Fruit fly (Drosophila melanogaster) whole organism, prepupa: ENCODE measurements around the gene sau.

Experiments
- CG10631 ChIP-seq: fragments of 200-800 bp; sonication (Bioruptor generic); optimal IDR thresholded peaks from 2 replicates; lab custom pipeline; 2016; ENCODE audit warnings: missing biosample characterization, missing genetic modification characterization
- CG10669 ChIP-seq: fragments of 200-800 bp; sonication (Bioruptor generic); optimal IDR thresholded peaks from 3 replicates; lab custom pipeline; 2018; ENCODE audit warnings: missing biosample characterization, mild to moderate bottlenecking, missing genetic modification characterization, moderate library complexity
- CG11294 ChIP-seq: fragments of 200-800 bp; sonication (Bioruptor generic); IDR thresholded peaks from 2 replicates; pipeline ENCODE4 v1.3.6; 2022; ENCODE audit warnings: missing biosample characterization, missing genetic modification characterization
- CG11762 ChIP-seq: fragments of 200-800 bp; sonication (Bioruptor generic); optimal IDR thresholded peaks from 3 replicates; lab custom pipeline; 2016; ENCODE audit warnings: missing biosample characterization, missing genetic modification characterization; ENCODE audit not compliant: insufficient read depth
- CG11902 ChIP-seq: fragments of 200-800 bp; sonication (Bioruptor generic); optimal IDR thresholded peaks from 3 replicates; lab custom pipeline; 2016; ENCODE audit warnings: missing biosample characterization, missing genetic modification characterization
- CG1621 ChIP-seq: fragments of 200-800 bp; sonication (Bioruptor generic); optimal IDR thresholded peaks from 3 replicates; lab custom pipeline; 2018; ENCODE audit warnings: missing biosample characterization, mild to moderate bottlenecking, missing genetic modification characterization
- CG3032 ChIP-seq: fragments of 200-800 bp; optimal IDR thresholded peaks from 2 replicates; lab custom pipeline; 2019; ENCODE audit warnings: missing biosample characterization, mild to moderate bottlenecking, missing genetic modification characterization, moderate library complexity
- CG31627 ChIP-seq: fragments of 200-800 bp; sonication (Bioruptor generic); optimal IDR thresholded peaks from 3 replicates; lab custom pipeline; 2016; ENCODE audit warnings: missing biosample characterization, missing genetic modification characterization
- CG32006 ChIP-seq: fragments of 200-800 bp; sonication (Bioruptor generic); optimal IDR thresholded peaks from 3 replicates; lab custom pipeline; 2017; ENCODE audit warnings: missing biosample characterization, mild to moderate bottlenecking, missing genetic modification characterization
- CG34406 ChIP-seq: fragments of 200-800 bp; sonication (Bioruptor generic); optimal IDR thresholded peaks from 3 replicates; lab custom pipeline; 2016; ENCODE audit warnings: missing biosample characterization, missing genetic modification characterization
- CG4318 ChIP-seq: fragments of 200-800 bp; sonication (Bioruptor generic); optimal IDR thresholded peaks from 3 replicates; lab custom pipeline; 2017; ENCODE audit warnings: missing biosample characterization, mild to moderate bottlenecking, missing genetic modification characterization
- CG6163 ChIP-seq: fragments of 200-800 bp; sonication (Bioruptor generic); IDR thresholded peaks from 3 replicates; pipeline ENCODE4 v1.3.6; 2022; ENCODE audit warnings: missing biosample characterization, missing genetic modification characterization
- CG6792 ChIP-seq: fragments of 200-800 bp; sonication (Bioruptor generic); optimal IDR thresholded peaks from 3 replicates; lab custom pipeline; 2016; ENCODE audit warnings: missing biosample characterization, missing genetic modification characterization
- CG6808 ChIP-seq: fragments of 200-800 bp; sonication (Bioruptor generic); optimal IDR thresholded peaks from 3 replicates; lab custom pipeline; 2017; ENCODE audit warnings: missing biosample characterization, missing genetic modification characterization, mild to moderate bottlenecking, moderate library complexity, missing genetic modification reagents
- CG6854 ChIP-seq: fragments of 200-800 bp; sonication (Bioruptor generic); optimal IDR thresholded peaks from 2 replicates; lab custom pipeline; 2017; ENCODE audit warnings: missing biosample characterization, mild to moderate bottlenecking, missing genetic modification characterization
- CG8119 ChIP-seq: fragments of 200-800 bp; sonication (Bioruptor generic); IDR thresholded peaks from 3 replicates; pipeline ENCODE4 v1.3.6; 2022; ENCODE audit warnings: missing biosample characterization, missing genetic modification characterization
- CG8319 ChIP-seq: fragments of 200-800 bp; sonication (Bioruptor generic); optimal IDR thresholded peaks from 3 replicates; lab custom pipeline; 2016; ENCODE audit warnings: missing biosample characterization, missing genetic modification characterization
- CG8632 ChIP-seq: fragments of 200-800 bp; sonication (Bioruptor generic); optimal IDR thresholded peaks from 3 replicates; lab custom pipeline; 2016; ENCODE audit warnings: missing biosample characterization, missing genetic modification characterization
- CG9139 ChIP-seq: fragments of 200-800 bp; sonication (Bioruptor generic); optimal IDR thresholded peaks from 3 replicates; lab custom pipeline; 2017; ENCODE audit warnings: missing biosample characterization, mild to moderate bottlenecking, missing genetic modification characterization
- Eip78C ChIP-seq: fragments of 200-800 bp; sonication (Bioruptor generic); peaks from one replicate; lab custom pipeline; 2016; ENCODE audit warnings: missing biosample characterization, missing genetic modification characterization
- Ets96B ChIP-seq: fragments of 200-800 bp; optimal IDR thresholded peaks from 2 replicates; lab custom pipeline; 2019; ENCODE audit warnings: missing biosample characterization, mild to moderate bottlenecking, missing genetic modification characterization, moderate library complexity
- Gug ChIP-seq: fragments of 200-800 bp; sonication (Bioruptor generic); IDR thresholded peaks from 2 replicates; pipeline ENCODE4 v1.3.6; 2022; ENCODE audit warnings: missing biosample characterization, missing genetic modification characterization
- Hr38 ChIP-seq: sonication (Bioruptor generic); optimal IDR thresholded peaks from 2 replicates; lab custom pipeline; 2016; ENCODE audit warnings: missing biosample characterization, missing genetic modification characterization
- Met ChIP-seq: fragments of 200-800 bp; sonication (Bioruptor generic); optimal IDR thresholded peaks from 3 replicates; lab custom pipeline; 2016; ENCODE audit warnings: missing biosample characterization, missing genetic modification characterization
- OdsH ChIP-seq: fragments of 200-800 bp; sonication (Bioruptor generic); optimal IDR thresholded peaks from 3 replicates; lab custom pipeline; 2016; ENCODE audit warnings: missing biosample characterization, missing genetic modification characterization
- Smox ChIP-seq: fragments of 200-800 bp; sonication (Bioruptor generic); optimal IDR thresholded peaks from 3 replicates; lab custom pipeline; 2016; ENCODE audit warnings: missing biosample characterization, missing genetic modification characterization
- Sox102F ChIP-seq: fragments of 200-800 bp; sonication (Bioruptor generic); optimal IDR thresholded peaks from 2 replicates; lab custom pipeline; 2016; ENCODE audit warnings: missing biosample characterization, mild to moderate bottlenecking, missing genetic modification characterization
- achi ChIP-seq: fragments of 200-800 bp; sonication (Bioruptor generic); optimal IDR thresholded peaks from 3 replicates; lab custom pipeline; 2016; ENCODE audit warnings: missing biosample characterization, missing genetic modification characterization
- acj6 ChIP-seq: fragments of 200-800 bp; sonication (Bioruptor generic); optimal IDR thresholded peaks from 3 replicates; lab custom pipeline; 2016; ENCODE audit warnings: missing biosample characterization, missing genetic modification characterization
- cyc ChIP-seq: fragments of 200-800 bp; sonication (Bioruptor generic); optimal IDR thresholded peaks from 3 replicates; lab custom pipeline; 2016; ENCODE audit warnings: missing biosample characterization, missing genetic modification characterization
- dac ChIP-seq: fragments of 200-800 bp; sonication (Bioruptor generic); optimal IDR thresholded peaks from 2 replicates; lab custom pipeline; 2017; ENCODE audit warnings: missing biosample characterization, mild to moderate bottlenecking, missing genetic modification characterization
- dsx ChIP-seq: fragments of 200-800 bp; optimal IDR thresholded peaks from 3 replicates; lab custom pipeline; 2019; ENCODE audit warnings: missing biosample characterization, mild to moderate bottlenecking, missing genetic modification characterization, moderate library complexity; ENCODE audit not compliant: poor library complexity, severe bottlenecking
- eg ChIP-seq: fragments of 200-800 bp; sonication (Bioruptor generic); IDR thresholded peaks from 3 replicates; pipeline ENCODE4 v1.3.6; 2022; ENCODE audit warnings: missing biosample characterization, missing genetic modification characterization
- esn ChIP-seq: fragments of 200-800 bp; sonication (Bioruptor generic); optimal IDR thresholded peaks from 2 replicates; lab custom pipeline; 2016; ENCODE audit warnings: missing biosample characterization, mild to moderate bottlenecking, missing genetic modification characterization, moderate library complexity
- fd59A ChIP-seq: fragments of 200-800 bp; sonication (Bioruptor generic); optimal IDR thresholded peaks from 2 replicates; lab custom pipeline; 2017; ENCODE audit warnings: missing biosample characterization, mild to moderate bottlenecking, missing genetic modification characterization, missing genetic modification reagents
- fd85E ChIP-seq: fragments of 200-800 bp; sonication (Bioruptor generic); optimal IDR thresholded peaks from 3 replicates; lab custom pipeline; 2016; ENCODE audit warnings: missing biosample characterization, missing genetic modification characterization
- fkh ChIP-seq: fragments of 200-800 bp; sonication (Bioruptor generic); optimal IDR thresholded peaks from 3 replicates; lab custom pipeline; 2017; ENCODE audit warnings: missing biosample characterization, mild to moderate bottlenecking, missing genetic modification characterization, moderate library complexity
- lz ChIP-seq: fragments of 200-800 bp; sonication (Bioruptor generic); optimal IDR thresholded peaks from 3 replicates; lab custom pipeline; 2016; ENCODE audit warnings: missing biosample characterization, missing genetic modification characterization
- net ChIP-seq: fragments of 200-800 bp; sonication (Bioruptor generic); optimal IDR thresholded peaks from 3 replicates; lab custom pipeline; 2016; ENCODE audit warnings: missing biosample characterization, missing genetic modification characterization
- pdm3 ChIP-seq: fragments of 200-800 bp; sonication (Bioruptor generic); optimal IDR thresholded peaks from 3 replicates; lab custom pipeline; 2016; ENCODE audit warnings: missing biosample characterization, missing genetic modification characterization
- salr ChIP-seq, 2 experiments: fragments of 200-800 bp; sonication (Bioruptor generic); optimal IDR thresholded peaks; 3 replicates each; lab custom pipeline; 2016 to 2018; ENCODE audit warnings: missing biosample characterization in 2 of 2, missing genetic modification characterization in 2 of 2, mild to moderate bottlenecking in 1 of 2
- spab ChIP-seq: fragments of 200-800 bp; sonication (Bioruptor generic); optimal IDR thresholded peaks from 2 replicates; lab custom pipeline; 2017; ENCODE audit warnings: missing biosample characterization, mild to moderate bottlenecking, missing genetic modification characterization, missing genetic modification reagents
- ss ChIP-seq, 2 experiments: fragments of 200-800 bp; sonication (Bioruptor generic); optimal IDR thresholded peaks; 2 replicates in 1 of 2; 3 replicates in 1 of 2; lab custom pipeline; 2017 to 2018; ENCODE audit warnings: mild to moderate bottlenecking in 2 of 2, missing biosample characterization in 2 of 2, missing genetic modification characterization in 2 of 2, moderate library complexity in 1 of 2
- svp ChIP-seq: fragments of 200-800 bp; sonication (Bioruptor generic); peaks from one replicate; lab custom pipeline; 2016; ENCODE audit warnings: missing biosample characterization, missing genetic modification characterization
- topi ChIP-seq: fragments of 200-800 bp; sonication (Bioruptor generic); optimal IDR thresholded peaks from 3 replicates; lab custom pipeline; 2016; ENCODE audit warnings: missing biosample characterization, missing genetic modification characterization
- vri ChIP-seq: fragments of 200-800 bp; sonication (Bioruptor generic); optimal IDR thresholded peaks from 3 replicates; lab custom pipeline; 2016; ENCODE audit warnings: missing biosample characterization, mild to moderate bottlenecking, missing genetic modification characterization

The sau gene

DNA sequence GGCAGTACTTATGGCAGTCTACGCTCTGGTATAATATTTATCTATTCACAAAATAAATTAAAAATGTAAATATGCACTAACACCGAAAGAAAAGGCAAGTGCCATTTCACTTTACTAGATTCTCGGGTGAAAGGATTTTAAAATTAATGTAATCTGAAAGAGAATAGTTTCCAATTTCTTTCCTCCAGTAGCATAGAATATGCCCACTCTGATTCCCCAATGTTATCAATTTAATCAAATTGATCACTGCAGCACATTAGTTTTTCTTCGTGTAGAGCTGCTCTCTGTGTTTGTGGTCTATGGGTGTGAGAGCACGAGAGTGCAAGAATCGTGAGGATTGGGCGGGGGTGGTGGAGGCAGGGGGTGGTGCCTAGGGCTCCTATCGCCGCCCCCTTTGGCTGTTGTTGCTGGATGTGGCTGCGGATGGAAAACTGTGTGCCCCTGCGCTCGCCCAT lies 25.0 kb upstream of the sau start (continued):
- peak; percentile 75 to 99 for TF ChIP-seq salr (GFP tag; optimal IDR thresholded peaks at IDR 0.05; lab: Kevin White, UChicago)
- peak; percentile 79 for TF ChIP-seq CG11762 (GFP tag; lab: Kevin White, UChicago)
- TF ChIP-seq spab, result peak; percentile 89
- peak; percentile 93 for TF ChIP-seq CG8119 (GFP tag; lab: Robert Waterston, UW)
- peak; percentile 66 for TF ChIP-seq CG8319 (GFP tag; lab: Kevin White, UChicago)
- TF ChIP-seq ss (GFP tag; optimal IDR thresholded peaks at IDR 0.05; lab: Kevin White, UChicago), result peak; percentile 67 to 76
- peak; percentile 83 for TF ChIP-seq Met (GFP tag; lab: Kevin White, UChicago)

DNA sequence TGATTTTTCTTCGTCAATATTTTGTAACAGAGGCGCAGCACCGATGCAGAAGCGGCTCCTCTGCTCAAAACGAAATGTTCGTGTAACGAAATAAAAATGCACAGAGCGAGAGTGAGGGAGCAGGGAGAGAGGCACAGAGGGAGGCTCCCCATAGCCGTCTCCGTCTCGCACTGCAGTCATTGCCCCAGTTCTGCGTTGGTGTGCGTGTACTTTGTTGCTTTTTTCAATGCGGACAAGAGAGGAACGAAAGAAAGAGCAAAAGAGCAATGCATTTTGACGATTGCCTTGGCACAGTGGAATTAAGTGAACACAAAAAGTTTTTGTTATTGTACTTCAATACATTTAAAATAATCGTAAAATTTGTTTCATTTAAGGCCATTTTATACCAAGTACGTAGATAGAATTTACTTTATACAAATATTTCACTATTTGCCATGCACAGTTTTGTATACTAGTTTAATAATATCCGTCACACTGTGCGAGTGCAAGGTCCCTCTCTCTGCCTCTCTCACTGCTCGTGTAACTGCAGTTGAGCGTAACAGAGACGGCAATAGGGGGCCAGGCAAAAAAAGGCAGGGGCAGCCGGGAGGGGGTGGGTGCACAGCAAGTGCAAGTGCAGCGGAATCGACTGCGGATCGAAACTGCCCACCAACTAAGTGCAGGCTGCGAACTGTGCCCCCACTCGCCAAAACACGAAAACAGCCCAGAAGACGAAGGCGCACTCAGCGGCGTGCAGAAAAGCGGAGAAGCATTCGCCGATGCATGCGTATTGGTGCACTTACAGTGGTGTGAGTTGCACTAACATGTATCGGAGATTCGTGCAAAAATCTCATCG lies 23.9 kb upstream of the sau start:
- TF ChIP-seq net (GFP tag; lab: Kevin White, UChicago) (peak; percentile 100), CG6808 (GFP tag; lab: Kevin White, UChicago) (peak; percentile 99), Met (GFP tag; lab: Kevin White, UChicago) (peak; percentile 100), spab (peak; percentile 100), fd85E (GFP tag; lab: Kevin White, UChicago) (peak; percentile 98), acj6 (GFP tag; lab: Kevin White, UChicago) (peak; percentile 100), esn (GFP tag; lab: Kevin White, UChicago) (peak; percentile 100), CG4318 (GFP tag; lab: Kevin White, UChicago) (peak; percentile 100), CG31627 (peak; percentile 100), vri (GFP tag; lab: Kevin White, UChicago) (peak; percentile 99), CG11762 (GFP tag; lab: Kevin White, UChicago) (peak; percentile 100), OdsH (GFP tag; lab: Kevin White, UChicago) (peak; percentile 100), CG11294 (GFP tag; lab: Robert Waterston, UW) (peak; percentile 100), CG10631 (peak; percentile 100), CG9139 (GFP tag; lab: Kevin White, UChicago) (peak; percentile 100), CG34406 (GFP tag; lab: Kevin White, UChicago) (peak; percentile 100), CG32006 (GFP tag; lab: Kevin White, UChicago) (peak; percentile 100), Hr38 (GFP tag; lab: Kevin White, UChicago) (peak; percentile 98), CG3032 (tag; lab: Kevin White, UChicago) (peak; percentile 100), CG8119 (GFP tag; lab: Robert Waterston, UW) (peak; percentile 100), cyc (GFP tag; lab: Kevin White, UChicago) (peak; percentile 100), Sox102F (GFP tag; lab: Kevin White, UChicago) (peak; percentile 100), Eip78C (peak; percentile 100), eg (GFP tag; lab: Robert Waterston, UW) (peak; percentile 100), CG8319 (GFP tag; lab: Kevin White, UChicago) (peak; percentile 100), CG11902 (GFP tag; lab: Kevin White, UChicago) (peak; percentile 99), fd59A (GFP tag; lab: Kevin White, UChicago) (peak; percentile 99), dac (GFP tag; lab: Kevin White, UChicago) (peak; percentile 99), CG6792 (GFP tag; lab: Kevin White, UChicago) (peak; percentile 100), pdm3 (GFP tag; lab: Kevin White, UChicago) (peak; percentile 100), CG8632 (GFP tag; lab: Kevin White, UChicago) (peak; percentile 100), fkh (GFP tag; lab: Kevin White, UChicago) (peak; percentile 66), lz (GFP tag; lab: Kevin White, UChicago) (peak; percentile 100), achi (GFP tag; lab: Kevin White, UChicago) (peak; percentile 99), Gug (GFP tag; lab: Robert Waterston, UW) (peak; percentile 100), CG10669 (GFP tag; lab: Kevin White, UChicago) (peak; percentile 100), svp (peak; percentile 100), CG1621 (tag; lab: Kevin White, UChicago) (peak; percentile 99), topi (GFP tag; lab: Kevin White, UChicago) (peak; percentile 100), CG6854 (GFP tag; lab: Kevin White, UChicago) (peak; percentile 99), Ets96B (peak; percentile 100), CG6163 (GFP tag; lab: Robert Waterston, UW) (peak; percentile 100), Smox (peak; percentile 100), dsx (peak; percentile 99)
